Fruit fly (Drosophila melanogaster) Kc167 (cell line): ENCODE measurements around the gene CG5644.

Source experiments
- insv ChIP-seq: fragments of >200 bp; optimal IDR thresholded peaks from 3 replicates; lab custom pipeline; 2018; ENCODE audit warnings: missing external identifiers
- ttk ChIP-seq: sonication (Bioruptor generic); optimal IDR thresholded peaks from 2 replicates; lab custom pipeline; 2017; ENCODE audit warnings: missing external identifiers

dm6 chr3L:8996899-8997685 is 17.4 kb upstream of the CG5644 start:
- no peak for TF ChIP-seq insv (lab: Kevin White, UChicago)
- TF ChIP-seq ttk (lab: Kevin White, UChicago): no peak
